Worm (Caenorhabditis elegans) whole organism, young adult: ENCODE data around the gene pals-18.

ENCODE experiments used
- B0336.3 ChIP-seq: fragments of 200-800 bp; sonication (Bioruptor generic); IDR thresholded peaks from 2 replicates; pipeline ENCODE4 v1.3.6; 2022; ENCODE audit warnings: missing genetic modification characterization, missing compliant biosample characterization
- C17E4.6 ChIP-seq: fragments of 200-800 bp; sonication (Bioruptor generic); IDR thresholded peaks from 2 replicates; pipeline ENCODE4 v1.3.6; 2022; ENCODE audit warnings: missing genetic modification reagents, missing genetic modification characterization, missing compliant biosample characterization
- F22D6.2 ChIP-seq: sonication (generic microtip); optimal IDR thresholded peaks from 2 replicates; lab custom pipeline; 2016; ENCODE audit warnings: mild to moderate bottlenecking, missing genetic modification characterization, missing compliant biosample characterization
- F23B12.7 ChIP-seq: sonication (generic microtip); optimal IDR thresholded peaks from 2 replicates; lab custom pipeline; 2017; ENCODE audit warnings: missing genetic modification characterization, mild to moderate bottlenecking, missing compliant biosample characterization, antibody characterized with exemption, moderate library complexity; ENCODE audit not compliant: insufficient read depth
- F33H1.4 ChIP-seq: fragments of 200-800 bp; sonication (Bioruptor generic); IDR thresholded peaks from 2 replicates; pipeline ENCODE4 v1.3.6; 2022; ENCODE audit warnings: missing genetic modification reagents, missing genetic modification characterization, missing compliant biosample characterization
- F49E8.2 ChIP-seq: sonication (generic microtip); optimal IDR thresholded peaks from 3 replicates; lab custom pipeline; 2017; ENCODE audit warnings: missing genetic modification characterization, mild to moderate bottlenecking, missing compliant biosample characterization, antibody characterized with exemption, moderate library complexity; ENCODE audit not compliant: insufficient read depth
- F52B5.7 ChIP-seq: sonication (generic microtip); optimal IDR thresholded peaks from 2 replicates; lab custom pipeline; 2016; ENCODE audit warnings: mild to moderate bottlenecking, missing genetic modification characterization, missing compliant biosample characterization
- K12H6.12 ChIP-seq: fragments of 200-800 bp; sonication (Bioruptor generic); optimal IDR thresholded peaks from 2 replicates; lab custom pipeline; 2018; ENCODE audit warnings: mild to moderate bottlenecking, missing genetic modification characterization, missing compliant biosample characterization
- T26A5.8 ChIP-seq: sonication (generic microtip); optimal IDR thresholded peaks from 2 replicates; lab custom pipeline; 2016; ENCODE audit warnings: missing genetic modification characterization, missing compliant biosample characterization
- Y95B8A.8 ChIP-seq: fragments of 200-800 bp; sonication (Bioruptor generic); IDR thresholded peaks from 2 replicates; pipeline ENCODE4 v1.3.6; 2022; ENCODE audit warnings: missing genetic modification reagents, missing genetic modification characterization, missing compliant biosample characterization
- aptf-2 ChIP-seq: fragments of 200-800 bp; sonication (Bioruptor generic); conservative IDR thresholded peaks from 2 replicates; pipeline ENCODE4 v1.3.6; 2022; ENCODE audit warnings: missing genetic modification reagents, missing genetic modification characterization, missing compliant biosample characterization
- aptf-3 ChIP-seq: fragments of 200-800 bp; sonication (Bioruptor generic); IDR thresholded peaks from 2 replicates; pipeline ENCODE4 v1.3.6; 2022; ENCODE audit warnings: missing genetic modification characterization, missing compliant biosample characterization
- atf-7 ChIP-seq: sonication (generic microtip); optimal IDR thresholded peaks from 2 replicates; lab custom pipeline; 2017; ENCODE audit warnings: mild to moderate bottlenecking, missing genetic modification characterization, missing compliant biosample characterization
- attf-3 ChIP-seq: fragments of 200-800 bp; sonication (Bioruptor generic); conservative IDR thresholded peaks from 2 replicates; pipeline ENCODE4 v1.3.6; 2022; ENCODE audit warnings: missing genetic modification reagents, missing genetic modification characterization, missing compliant biosample characterization
- attf-6 ChIP-seq: fragments of 200-800 bp; sonication (Bioruptor generic); IDR thresholded peaks from 2 replicates; pipeline ENCODE4 v1.3.6; 2022; ENCODE audit warnings: missing genetic modification reagents, missing genetic modification characterization, missing compliant biosample characterization
- ceh-27 ChIP-seq: fragments of 200-800 bp; sonication (Bioruptor generic); optimal IDR thresholded peaks from 2 replicates; lab custom pipeline; 2018; ENCODE audit warnings: mild to moderate bottlenecking, missing genetic modification characterization, moderate library complexity, missing compliant biosample characterization
- chd-7 ChIP-seq: sonication (generic microtip); optimal IDR thresholded peaks from 2 replicates; lab custom pipeline; 2016; ENCODE audit warnings: mild to moderate bottlenecking, missing genetic modification characterization, moderate library complexity, missing compliant biosample characterization
- dpl-1 ChIP-seq: fragments of 150-350 bp; optimal IDR thresholded peaks from 2 replicates; lab custom pipeline; 2014; ENCODE audit warnings: missing biosample characterization, missing genetic modification reagents, missing genetic modification characterization
- egl-18 ChIP-seq: fragments of 200-800 bp; sonication (Bioruptor generic); IDR thresholded peaks from 2 replicates; pipeline ENCODE4 v1.3.6; 2022; ENCODE audit warnings: missing genetic modification reagents, missing genetic modification characterization, missing compliant biosample characterization
- egl-44 ChIP-seq: fragments of 200-800 bp; sonication (Bioruptor generic); IDR thresholded peaks from 2 replicates; pipeline ENCODE4 v1.3.6; 2022; ENCODE audit warnings: missing genetic modification reagents, missing genetic modification characterization, missing compliant biosample characterization
- fkh-3 ChIP-seq: sonication (generic microtip); optimal IDR thresholded peaks from 2 replicates; lab custom pipeline; 2016; ENCODE audit warnings: mild to moderate bottlenecking, missing genetic modification characterization, missing compliant biosample characterization
- gei-17 ChIP-seq: fragments of 200-800 bp; sonication (Bioruptor generic); optimal IDR thresholded peaks from 2 replicates; lab custom pipeline; 2018; ENCODE audit warnings: mild to moderate bottlenecking, missing genetic modification characterization, missing compliant biosample characterization
- let-526 ChIP-seq: fragments of 200-800 bp; sonication (Bioruptor generic); IDR thresholded peaks from 2 replicates; pipeline ENCODE4 v1.3.6; 2022; ENCODE audit warnings: missing genetic modification reagents, missing genetic modification characterization, missing compliant biosample characterization
- let-607 ChIP-seq, 2 experiments: fragments of 200-800 bp in 1 of 2; sonication (Bioruptor generic) in 1 of 2; sonication (generic microtip) in 1 of 2; optimal IDR thresholded peaks; 2 replicates each; lab custom pipeline; 2016 to 2018; ENCODE audit warnings: mild to moderate bottlenecking in 2 of 2, missing compliant biosample characterization in 2 of 2, missing genetic modification characterization in 2 of 2, moderate library complexity in 2 of 2, missing genotype in 1 of 2
- lin-26 ChIP-seq: fragments of 200-800 bp; sonication (Bioruptor generic); IDR thresholded peaks from 2 replicates; pipeline ENCODE4 v1.3.6; 2022; ENCODE audit warnings: missing genetic modification reagents, missing genetic modification characterization, missing compliant biosample characterization
- lin-35 ChIP-seq, 3 experiments: fragments of 150-350 bp in 2 of 3; sonication (generic microtip) in 1 of 3; optimal IDR thresholded peaks; 2 replicates each; lab custom pipeline; 2014 to 2018; ENCODE audit warnings: missing biosample characterization in 3 of 3, missing genetic modification characterization in 3 of 3, missing genetic modification reagents in 3 of 3
- lin-40 ChIP-seq: sonication (generic microtip); optimal IDR thresholded peaks from 2 replicates; lab custom pipeline; 2016; ENCODE audit warnings: missing genetic modification characterization, mild to moderate bottlenecking, missing compliant biosample characterization, missing genotype, missing genetic modification reagents
- lin-54 ChIP-seq: fragments of 200-800 bp; sonication (Bioruptor generic); optimal IDR thresholded peaks from 2 replicates; lab custom pipeline; 2018; ENCODE audit warnings: mild to moderate bottlenecking, missing genetic modification characterization, missing compliant biosample characterization
- madf-3 ChIP-seq: fragments of 200-800 bp; sonication (Bioruptor generic); IDR thresholded peaks from 2 replicates; pipeline ENCODE4 v1.3.6; 2022; ENCODE audit warnings: missing genetic modification reagents, missing genetic modification characterization, missing compliant biosample characterization
- madf-8 ChIP-seq: fragments of 200-800 bp; sonication (Bioruptor generic); conservative IDR thresholded peaks from 2 replicates; pipeline ENCODE4 v1.3.6; 2022; ENCODE audit warnings: missing genetic modification reagents, missing genetic modification characterization, missing compliant biosample characterization
- mel-28 ChIP-seq: sonication (generic microtip); optimal IDR thresholded peaks from 2 replicates; lab custom pipeline; 2016; ENCODE audit warnings: borderline replicate concordance, mild to moderate bottlenecking, missing genetic modification characterization, missing compliant biosample characterization
- nfya-1 ChIP-seq: sonication (generic microtip); optimal IDR thresholded peaks from 2 replicates; lab custom pipeline; 2017; ENCODE audit warnings: antibody characterized with exemption, missing compliant biosample characterization, missing genetic modification characterization, borderline replicate concordance; ENCODE audit not compliant: insufficient read depth
- nhr-90 ChIP-seq: sonication (generic microtip); optimal IDR thresholded peaks from 2 replicates; lab custom pipeline; 2016; ENCODE audit warnings: missing genotype, mild to moderate bottlenecking, missing genetic modification characterization, missing compliant biosample characterization
- pbrm-1 ChIP-seq: fragments of 200-800 bp; sonication (Bioruptor generic); IDR thresholded peaks from 2 replicates; pipeline ENCODE4 v1.3.6; 2022; ENCODE audit warnings: missing genetic modification reagents, missing genetic modification characterization, missing compliant biosample characterization
- rec-8 ChIP-seq, 2 experiments: sonication (generic microtip); optimal IDR thresholded peaks; 2 replicates each; lab custom pipeline; 2016; ENCODE audit warnings: mild to moderate bottlenecking in 2 of 2, missing genetic modification characterization in 2 of 2, missing genetic modification reagents in 2 of 2, missing genotype in 2 of 2, missing biosample characterization in 1 of 2, missing compliant biosample characterization in 1 of 2, moderate library complexity in 1 of 2
- rpc-1 ChIP-seq, 2 experiments: fragments of 150-350 bp in 1 of 2; sonication (generic microtip) in 1 of 2; optimal IDR thresholded peaks; 2 replicates each; lab custom pipeline; 2014 to 2018; ENCODE audit warnings: missing biosample characterization in 1 of 2, missing genetic modification characterization in 1 of 2, missing genetic modification reagents in 1 of 2, missing genotype in 1 of 2
- sea-2 ChIP-seq: fragments of 200-800 bp; sonication (Bioruptor generic); IDR thresholded peaks from 2 replicates; pipeline ENCODE4 v1.3.6; 2022; ENCODE audit warnings: missing genetic modification characterization, missing compliant biosample characterization
- snpc-3.4 ChIP-seq: sonication (generic microtip); optimal IDR thresholded peaks from 2 replicates; lab custom pipeline; 2017; ENCODE audit warnings: missing genetic modification characterization, mild to moderate bottlenecking, missing compliant biosample characterization, antibody characterized with exemption, moderate library complexity, missing genotype, missing genetic modification reagents
- snpc-4 ChIP-seq, 5 experiments: fragments of 150-350 bp in 1 of 5; sonication (generic microtip) in 4 of 5; optimal IDR thresholded peaks; 2 replicates each; lab custom pipeline; 2014 to 2018; ENCODE audit warnings: missing genetic modification characterization in 5 of 5, missing biosample characterization in 3 of 5, antibody characterized with exemption in 2 of 5, mild to moderate bottlenecking in 2 of 5, missing compliant biosample characterization in 2 of 5, missing genotype in 2 of 5, moderate library complexity in 2 of 5, missing genetic modification reagents in 1 of 5
- unc-62 ChIP-seq: fragments of 150-350 bp; optimal IDR thresholded peaks from 2 replicates; lab custom pipeline; 2014; ENCODE audit warnings: missing biosample characterization, missing genetic modification reagents, missing genetic modification characterization
- xnd-1 ChIP-seq: sonication (generic microtip); optimal IDR thresholded peaks from 2 replicates; lab custom pipeline; 2016; ENCODE audit warnings: missing genotype, missing genetic modification reagents, missing genetic modification characterization, missing compliant biosample characterization
- ztf-25 ChIP-seq: fragments of 200-800 bp; sonication (Bioruptor generic); IDR thresholded peaks from 2 replicates; pipeline ENCODE4 v1.3.6; 2022; ENCODE audit warnings: missing genetic modification reagents, missing genetic modification characterization, missing compliant biosample characterization

The pals-18 gene

ce11 chrIII:1424305-1424704, 21.1 kb downstream of the pals-18 start (continued):
- TF ChIP-seq chd-7 (tag; lab: Kevin White, UChicago) (peak; percentile 71), madf-8 (GFP tag; lab: Robert Waterston, UW) (no peak), egl-44 (peak; percentile 80; the same call in 1 of the 2 replicates), snpc-3.4 (peak; percentile 33), nhr-90 (tag; lab: Kevin White, UChicago) (peak; percentile 78), atf-7 (tag; lab: Kevin White, UChicago) (peak; percentile 65), egl-18 (GFP tag; lab: Robert Waterston, UW) (no peak), let-607 (tag; optimal IDR thresholded peaks at IDR 0.05; lab: Kevin White, UChicago) (peak in 1 of 2 experiments; percentile 6), fkh-3 (tag; lab: Kevin White, UChicago) (no peak), lin-26 (peak; percentile 87), aptf-3 (no peak; the same call in 1 of the 2 replicates), unc-62 (GFP tag; lab: Kevin White, UChicago) (no peak), lin-40 (peak; percentile 61), lin-54 (peak; percentile 78), lin-35 (GFP tag; optimal IDR thresholded peaks at IDR 0.05; lab: Kevin White, UChicago) (peak in 2 of 3 experiments; percentile 0 to 63), ceh-27 (peak; percentile 82), let-526 (peak; percentile 35; the same call in 1 of the 2 replicates), Y95B8A.8 (GFP tag; lab: Robert Waterston, UW) (0 out of 2 replicates have a peak, but pooled peaks have one; percentile 33), rec-8 (tag; optimal IDR thresholded peaks at IDR 0.05; lab: Kevin White, UChicago) (peak in 1 of 2 experiments; percentile 35), gei-17 (peak; percentile 15), nfya-1 (no peak), dpl-1 (GFP tag; lab: Kevin White, UChicago) (peak; percentile 38), C17E4.6 (no peak), F52B5.7 (tag; lab: Kevin White, UChicago) (peak; percentile 32), F33H1.4 (GFP tag; lab: Robert Waterston, UW) (peak; percentile 58), madf-3 (GFP tag; lab: Robert Waterston, UW) (no peak; the same call in none of the 2 replicates), ztf-25 (0 out of 2 replicates have a peak, but pooled peaks have one; percentile 47), T26A5.8 (no peak), snpc-4 (GFP tag; optimal IDR thresholded peaks at IDR 0.05; lab: Kevin White, UChicago) (no peak), snpc-4 (tag; optimal IDR thresholded peaks at IDR 0.05; lab: Kevin White, UChicago) (peak in 3 of 4 experiments; percentile 9 to 32 (median 31)), F23B12.7 (tag; lab: Kevin White, UChicago) (peak; percentile 77), pbrm-1 (GFP tag; lab: Robert Waterston, UW) (peak; percentile 69; the same call in 1 of the 2 replicates), aptf-2 (GFP tag; lab: Robert Waterston, UW) (no peak; the same call in 1 of the 2 replicates), B0336.3 (peak; percentile 46; the same call in 1 of the 2 replicates), mel-28 (tag; lab: Kevin White, UChicago) (peak; percentile 36), F49E8.2 (tag; lab: Kevin White, UChicago) (peak; percentile 22), sea-2 (GFP tag; lab: Robert Waterston, UW) (0 out of 2 replicates have a peak, but pooled peaks have one; percentile 66), rpc-1 (optimal IDR thresholded peaks at IDR 0.05; lab: Kevin White, UChicago) (peak; percentile 72), rpc-1 (tag; optimal IDR thresholded peaks at IDR 0.05; lab: Kevin White, UChicago) (peak; percentile 84), F22D6.2 (tag; lab: Kevin White, UChicago) (no peak), K12H6.12 (tag; lab: Kevin White, UChicago) (peak; percentile 58), attf-6 (0 out of 2 replicates have a peak, but pooled peaks have one; percentile 37), attf-3 (peak; percentile 36; the same call in 1 of the 2 replicates), xnd-1 (tag; lab: Kevin White, UChicago) (no peak)
